Fruit fly (Drosophila melanogaster): ENCODE measurements around the gene CG9806.

DNA sequence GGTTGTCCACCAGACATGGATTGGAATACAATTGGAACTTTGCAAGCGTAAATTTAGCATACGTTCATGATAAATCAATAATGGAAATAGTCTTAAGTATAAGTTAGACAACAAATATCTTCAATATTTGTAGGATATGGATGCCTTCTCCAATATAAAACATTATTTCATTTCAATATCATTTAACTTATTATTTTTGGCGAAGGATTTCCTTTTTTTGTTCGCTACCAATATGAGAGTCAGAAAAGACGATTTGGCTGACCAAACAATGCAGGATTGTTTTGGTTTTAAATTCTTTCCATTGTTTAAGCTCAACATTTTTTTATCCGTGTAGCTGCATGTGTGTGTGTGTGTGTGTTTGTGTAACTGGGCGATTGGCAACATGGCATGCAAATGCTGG, 11.7 kb downstream of the CG9806 start:
- TF ChIP-seq CG8478 (optimal IDR thresholded peaks at IDR 0.05) (no peak), CTCF (optimal IDR thresholded peaks at IDR 0.05) (no peak)

Measured in S2 (cell line).